Worm (Caenorhabditis elegans) whole organism, L2 larva: ENCODE results near the gene srt-7.
"Not testable (repeated sequence)": the region's sequence is repeated elsewhere in the genome, so short reads cannot be mapped to it uniquely, and the experiment has no call there.

ENCODE experiments used
- C34F6.9 ChIP-seq: fragments of 150-350 bp; optimal IDR thresholded peaks from 2 replicates; lab custom pipeline; 2014; ENCODE audit warnings: missing biosample characterization, missing genetic modification characterization
- F13H6.1 ChIP-seq: sonication (generic microtip); optimal IDR thresholded peaks from 2 replicates; lab custom pipeline; 2016; ENCODE audit warnings: missing genetic modification characterization, missing compliant biosample characterization
- R02D3.7 ChIP-seq: fragments of 150-350 bp; optimal IDR thresholded peaks from 2 replicates; lab custom pipeline; 2014; ENCODE audit warnings: missing biosample characterization, missing genetic modification characterization
- Y55F3AM.14 ChIP-seq: fragments of 200-800 bp; sonication (Bioruptor generic); optimal IDR thresholded peaks from 2 replicates; lab custom pipeline; 2018; ENCODE audit warnings: mild to moderate bottlenecking, missing genetic modification characterization, missing compliant biosample characterization
- ZK546.5 ChIP-seq: sonication (generic microtip); optimal IDR thresholded peaks from 2 replicates; lab custom pipeline; 2017; ENCODE audit warnings: missing biosample characterization, missing genetic modification characterization
- alr-1 ChIP-seq: fragments of 150-350 bp; optimal IDR thresholded peaks from 2 replicates; lab custom pipeline; 2014; ENCODE audit warnings: missing biosample characterization, missing genetic modification characterization
- ama-1 ChIP-seq: fragments of 150-350 bp; optimal IDR thresholded peaks from 2 replicates; lab custom pipeline; 2018; ENCODE audit warnings: inconsistent platforms
- blmp-1 ChIP-seq: sonication (generic microtip); optimal IDR thresholded peaks from 2 replicates; lab custom pipeline; 2017; ENCODE audit warnings: missing genetic modification characterization, mild to moderate bottlenecking, missing compliant biosample characterization, antibody characterized with exemption, moderate library complexity; ENCODE audit not compliant: insufficient read depth
- ceh-16 ChIP-seq: fragments of 150-350 bp; optimal IDR thresholded peaks from 2 replicates; lab custom pipeline; 2014; ENCODE audit warnings: missing biosample characterization, missing genetic modification characterization
- ceh-82 ChIP-seq: fragments of 150-350 bp; optimal IDR thresholded peaks from 2 replicates; lab custom pipeline; 2014; ENCODE audit warnings: missing biosample characterization, missing genetic modification characterization
- crh-2 ChIP-seq: sonication (generic microtip); optimal IDR thresholded peaks from 2 replicates; lab custom pipeline; 2017; ENCODE audit warnings: missing biosample characterization, missing genetic modification characterization
- dmd-4 ChIP-seq: sonication (generic microtip); optimal IDR thresholded peaks from 2 replicates; lab custom pipeline; 2017; ENCODE audit warnings: missing biosample characterization, missing genetic modification characterization
- egl-27 ChIP-seq: sonication (generic microtip); optimal IDR thresholded peaks from 3 replicates; lab custom pipeline; 2017; ENCODE audit warnings: missing biosample characterization, missing genetic modification reagents, missing genetic modification characterization
- elt-1 ChIP-seq: fragments of 150-350 bp; optimal IDR thresholded peaks from 2 replicates; lab custom pipeline; 2014; ENCODE audit warnings: missing biosample characterization, missing genetic modification characterization
- elt-3 ChIP-seq: sonication (generic microtip); optimal IDR thresholded peaks from 2 replicates; lab custom pipeline; 2017; ENCODE audit warnings: missing biosample characterization, missing genetic modification characterization
- fos-1 ChIP-seq: fragments of 150-350 bp; optimal IDR thresholded peaks from 2 replicates; lab custom pipeline; 2014; ENCODE audit warnings: missing biosample characterization, missing genetic modification characterization
- gmeb-1 ChIP-seq: fragments of 150-350 bp; optimal IDR thresholded peaks from 2 replicates; lab custom pipeline; 2014; ENCODE audit warnings: missing biosample characterization, missing genetic modification characterization
- lin-11 ChIP-seq: fragments of 150-350 bp; sonication (generic microtip); optimal IDR thresholded peaks from 2 replicates; lab custom pipeline; 2014; ENCODE audit warnings: missing biosample characterization, missing genetic modification characterization, inconsistent platforms, mixed read lengths
- lin-13 ChIP-seq: fragments of 150-350 bp; optimal IDR thresholded peaks from 2 replicates; lab custom pipeline; 2014; ENCODE audit warnings: missing biosample characterization, missing genetic modification reagents, missing genetic modification characterization
- lin-39 ChIP-seq: fragments of 150-350 bp; optimal IDR thresholded peaks from 2 replicates; lab custom pipeline; 2014; ENCODE audit warnings: missing biosample characterization, missing genetic modification reagents, missing genetic modification characterization
- lsy-2 ChIP-seq, 2 experiments: fragments of 150-350 bp in 1 of 2; sonication (generic microtip) in 1 of 2; optimal IDR thresholded peaks; 2 replicates each; lab custom pipeline; 2014 to 2017; ENCODE audit warnings: missing biosample characterization in 2 of 2, missing genetic modification characterization in 2 of 2
- mbf-1 ChIP-seq: sonication (generic microtip); optimal IDR thresholded peaks from 2 replicates; lab custom pipeline; 2017; ENCODE audit warnings: missing biosample characterization, missing genetic modification characterization
- nhr-11 ChIP-seq: fragments of 150-350 bp; optimal IDR thresholded peaks from 2 replicates; lab custom pipeline; 2014; ENCODE audit warnings: missing biosample characterization, missing genetic modification characterization
- nhr-12 ChIP-seq: fragments of 150-350 bp; optimal IDR thresholded peaks from 2 replicates; lab custom pipeline; 2014; ENCODE audit warnings: missing biosample characterization, missing genetic modification characterization
- nhr-21 ChIP-seq: fragments of 150-350 bp; optimal IDR thresholded peaks from 2 replicates; lab custom pipeline; 2014; ENCODE audit warnings: missing biosample characterization, missing genetic modification characterization
- nhr-23 ChIP-seq: fragments of 150-350 bp; optimal IDR thresholded peaks from 2 replicates; lab custom pipeline; 2014; ENCODE audit warnings: missing biosample characterization, missing genetic modification reagents, missing genetic modification characterization
- nhr-6 ChIP-seq: fragments of 150-350 bp; optimal IDR thresholded peaks from 2 replicates; lab custom pipeline; 2014; ENCODE audit warnings: missing biosample characterization, missing genetic modification characterization
- nhr-77 ChIP-seq: fragments of 150-350 bp; optimal IDR thresholded peaks from 2 replicates; lab custom pipeline; 2014; ENCODE audit warnings: missing biosample characterization, missing genetic modification characterization
- snpc-4 ChIP-seq: fragments of 150-350 bp; optimal IDR thresholded peaks from 2 replicates; lab custom pipeline; 2014; ENCODE audit warnings: missing biosample characterization, missing genetic modification characterization
- unc-39 ChIP-seq: fragments of 150-350 bp; optimal IDR thresholded peaks from 2 replicates; lab custom pipeline; 2014; ENCODE audit warnings: missing biosample characterization, missing genetic modification characterization
- unc-55 ChIP-seq: fragments of 150-350 bp; sonication (generic microtip); optimal IDR thresholded peaks from 3 replicates; lab custom pipeline; 2014; ENCODE audit warnings: missing biosample characterization, missing genetic modification reagents, missing genetic modification characterization
- unc-62 ChIP-seq: fragments of 150-350 bp; optimal IDR thresholded peaks from 2 replicates; lab custom pipeline; 2014; ENCODE audit warnings: missing biosample characterization, missing genetic modification reagents, missing genetic modification characterization
- zag-1 ChIP-seq: fragments of 150-350 bp; optimal IDR thresholded peaks from 2 replicates; lab custom pipeline; 2014; ENCODE audit warnings: missing biosample characterization, missing genetic modification characterization
- ztf-1 ChIP-seq: fragments of 200-800 bp; sonication (Bioruptor generic); conservative IDR thresholded peaks from 2 replicates; pipeline ENCODE4 v1.3.6; 2022; ENCODE audit warnings: missing genetic modification characterization, missing compliant biosample characterization
- ztf-11 ChIP-seq: sonication (generic microtip); optimal IDR thresholded peaks from 2 replicates; lab custom pipeline; 2017; ENCODE audit warnings: missing biosample characterization, missing genetic modification characterization
- ztf-4 ChIP-seq: fragments of 150-350 bp; optimal IDR thresholded peaks from 2 replicates; lab custom pipeline; 2014; ENCODE audit warnings: missing biosample characterization, missing genetic modification characterization

Gene srt-7

DNA sequence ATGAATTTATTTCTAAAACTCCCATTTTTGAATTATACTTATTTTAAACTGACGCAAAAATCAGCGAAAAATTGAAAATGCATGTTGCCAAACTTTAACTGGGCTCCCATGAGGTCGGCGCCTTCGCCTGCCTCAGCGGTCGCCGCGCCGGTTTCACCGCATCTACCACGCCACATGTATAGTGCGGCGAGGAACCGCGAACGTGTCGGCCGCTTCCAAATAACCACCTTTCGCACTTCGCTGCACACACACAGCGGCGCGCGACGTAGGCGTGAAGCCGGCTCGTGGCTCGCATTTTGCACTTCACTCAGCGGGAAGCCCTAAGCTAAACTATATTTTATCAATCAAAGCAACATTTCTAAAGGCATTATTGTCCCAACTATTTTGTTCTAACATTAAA is 19.0 kb downstream of the srt-7 start:
- TF ChIP-seq crh-2 (tag; lab: Kevin White, UChicago) (no peak), nhr-12 (no peak), ceh-16 (tag; lab: Kevin White, UChicago) (no peak), gmeb-1 (tag; lab: Kevin White, UChicago) (no peak), ceh-82 (tag; lab: Kevin White, UChicago) (no peak), lin-11 (tag; lab: Kevin White, UChicago) (no peak), lsy-2 (tag; optimal IDR thresholded peaks at IDR 0.05; lab: Kevin White, UChicago) (no peak), C34F6.9 (tag; lab: Kevin White, UChicago) (no peak)
- TF ChIP-seq, all 48 proteins: peak for 0

DNA sequence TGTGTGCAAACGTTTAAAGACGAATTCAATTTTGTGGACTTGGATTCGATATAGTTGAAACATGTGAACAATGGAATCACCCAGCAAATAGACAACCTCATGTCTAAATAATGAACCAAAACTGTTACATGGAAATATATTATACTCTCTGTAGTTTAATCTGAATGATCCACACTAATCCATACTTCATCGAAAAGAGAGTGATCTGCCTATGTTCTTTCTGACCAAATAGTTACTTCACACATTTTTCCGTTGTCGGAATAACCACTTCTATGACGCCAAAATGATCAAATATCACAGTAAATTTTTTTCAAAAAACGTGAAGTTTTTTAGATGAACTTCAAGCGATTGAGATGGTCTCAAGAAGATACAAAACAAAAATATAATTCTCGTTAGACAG is 20.5 kb downstream of the srt-7 start, which contains the start of gene Y73C8C.4:
TSS of gene Y73C8C.4 (minus strand) at position 101 of the 400 bp plus-strand sequence.
- TF ChIP-seq dmd-4 (tag; lab: Kevin White, UChicago); lin-13 (GFP tag; lab: Kevin White, UChicago); gmeb-1 (tag; lab: Kevin White, UChicago): not testable (repeated sequence)

DNA sequence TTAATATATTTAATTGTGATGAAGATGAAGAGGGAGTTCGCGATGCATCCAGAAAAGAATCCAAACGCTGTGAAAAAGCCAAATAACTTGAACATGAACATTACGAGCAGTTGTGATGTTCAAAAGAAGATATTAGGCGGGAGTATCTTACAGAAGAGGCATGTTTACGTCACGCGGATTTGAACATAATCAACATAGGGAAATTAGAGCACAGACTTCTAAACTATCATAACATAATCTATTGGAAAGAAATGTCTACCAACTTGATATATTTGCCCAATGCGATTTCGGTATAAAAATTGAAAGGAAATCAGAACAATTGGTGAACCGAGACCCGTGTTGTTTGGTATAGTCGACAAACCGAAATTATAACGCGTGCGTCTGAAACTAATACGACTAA is 22.6 kb downstream of the srt-7 start, which contains the start of gene str-66:
TSS of gene str-66 (minus strand) at position 101 of the 400 bp plus-strand sequence.
- TF ChIP-seq blmp-1 (tag; lab: Kevin White, UChicago), result no peak
- TF ChIP-seq mbf-1 (tag; lab: Kevin White, UChicago), result no peak
- TF ChIP-seq dmd-4 (tag; lab: Kevin White, UChicago), result no peak
- no peak for TF ChIP-seq lin-39 (tag; lab: Kevin White, UChicago)
- TF ChIP-seq nhr-6 (tag; lab: Kevin White, UChicago), result no peak
- TF ChIP-seq elt-1 (tag; lab: Kevin White, UChicago), result no peak
- TF ChIP-seq Y55F3AM.14 (GFP tag; lab: Kevin White, UChicago), result no peak
- TF ChIP-seq elt-3 (tag; lab: Kevin White, UChicago), result no peak
- no peak for TF ChIP-seq F13H6.1
- TF ChIP-seq snpc-4 (tag; lab: Kevin White, UChicago), result no peak
- TF ChIP-seq ztf-1, result no peak
- no peak for TF ChIP-seq C34F6.9 (tag; lab: Kevin White, UChicago)
- no peak for TF ChIP-seq ztf-11 (tag; lab: Kevin White, UChicago)
- no peak for TF ChIP-seq unc-55 (GFP tag; lab: Kevin White, UChicago)
- no peak for TF ChIP-seq unc-39 (tag; lab: Kevin White, UChicago)
- no peak for TF ChIP-seq lin-11 (tag; lab: Kevin White, UChicago)

DNA sequence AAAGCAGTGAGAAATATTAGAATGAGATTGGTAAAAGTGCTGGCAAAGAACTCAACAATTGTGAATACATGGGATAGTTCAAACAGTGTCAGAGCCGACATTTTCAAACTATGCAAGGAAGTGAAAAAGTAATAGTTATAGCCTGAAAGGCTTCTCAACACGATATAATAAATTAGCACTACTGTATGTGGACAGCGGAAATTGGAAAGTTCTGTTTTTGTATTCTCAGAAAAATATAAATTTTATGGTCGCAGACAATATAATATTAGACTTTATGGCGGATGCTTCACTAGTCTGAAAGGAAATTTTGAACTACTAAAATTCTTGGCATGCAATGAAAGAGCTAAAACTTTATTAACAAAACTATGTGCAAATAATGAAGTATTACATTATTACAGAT is 24.2 kb downstream of the srt-7 start, which contains the start of gene str-69:
TSS of gene str-69 (minus strand) at position 101 of the 400 bp plus-strand sequence.
- no peak for TF ChIP-seq unc-62 (GFP tag; lab: Kevin White, UChicago)
- TF ChIP-seq mbf-1 (tag; lab: Kevin White, UChicago), result no peak
- no peak for TF ChIP-seq nhr-11
- TF ChIP-seq alr-1, result no peak
- TF ChIP-seq fos-1 (tag; lab: Kevin White, UChicago), result no peak
- TF ChIP-seq R02D3.7 (tag; lab: Kevin White, UChicago), result no peak

DNA sequence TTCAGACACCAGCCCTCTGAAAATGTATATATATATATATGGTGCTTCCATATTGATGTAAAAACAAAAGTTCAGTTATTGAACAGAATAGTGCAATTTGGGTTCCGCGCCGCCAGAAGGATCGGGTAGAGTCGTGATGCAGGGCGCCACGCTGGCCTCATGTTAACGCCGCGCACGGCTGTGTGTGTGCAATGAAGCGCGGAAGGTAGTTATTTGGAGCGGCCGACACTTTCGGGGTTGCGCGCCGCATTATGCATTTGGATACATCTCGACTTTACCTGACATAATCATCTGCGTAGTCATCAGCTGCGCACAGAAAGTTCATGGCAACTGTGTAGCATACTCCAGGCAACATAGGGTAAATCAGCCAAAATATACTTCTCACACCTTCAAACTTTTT is 25.2 kb downstream of the srt-7 start:
- no peak for TF ChIP-seq unc-39 (tag; lab: Kevin White, UChicago)
- TF ChIP-seq crh-2 (tag; lab: Kevin White, UChicago), result no peak
- TF ChIP-seq F13H6.1, result no peak
- no peak for TF ChIP-seq ztf-4 (tag; lab: Kevin White, UChicago)
- no peak for TF ChIP-seq ZK546.5 (tag; lab: Kevin White, UChicago)
- no peak for TF ChIP-seq egl-27 (tag; lab: Kevin White, UChicago)

DNA sequence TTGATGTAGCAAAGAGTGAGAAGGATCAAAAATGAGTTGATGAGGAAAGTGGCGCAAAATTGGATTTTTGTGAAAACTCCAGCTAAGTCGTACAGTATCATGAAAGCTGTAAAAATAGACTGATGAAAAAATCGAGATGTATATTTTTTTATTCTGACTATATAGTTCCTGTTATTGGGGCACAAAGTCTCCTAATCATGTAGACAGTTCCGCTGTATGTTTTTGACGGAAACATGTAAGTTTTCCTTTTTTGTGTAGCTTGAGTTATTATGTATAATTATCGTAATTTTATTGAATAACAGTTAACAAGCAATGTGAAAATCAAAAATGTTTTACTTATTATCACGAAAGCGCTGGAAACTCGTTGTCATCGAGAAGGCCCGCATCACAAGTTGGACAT is 25.9 kb downstream of the srt-7 start, which contains the start of gene str-68:
TSS of gene str-68 (minus strand) at position 101 of the 400 bp plus-strand sequence.
- no peak for TF ChIP-seq unc-55 (GFP tag; lab: Kevin White, UChicago)
- TF ChIP-seq F13H6.1, result no peak
- no peak for TF ChIP-seq nhr-12
- no peak for TF ChIP-seq fos-1 (tag; lab: Kevin White, UChicago)
- no peak for TF ChIP-seq nhr-23 (tag; lab: Kevin White, UChicago)
- no peak for TF ChIP-seq gmeb-1 (tag; lab: Kevin White, UChicago)
- no peak for TF ChIP-seq nhr-77 (tag; lab: Kevin White, UChicago)
- no peak for TF ChIP-seq zag-1
- TF ChIP-seq nhr-21, result no peak
- no peak for TF ChIP-seq crh-2 (tag; lab: Kevin White, UChicago)
- no peak for TF ChIP-seq ama-1 (lab: Kevin White, UChicago)
- TF ChIP-seq lsy-2 (tag; optimal IDR thresholded peaks at IDR 0.05; lab: Kevin White, UChicago), result no peak
